Worm (Caenorhabditis elegans) whole organism, L2 larva: Measurements from ENCODE around the gene fbxa-9.

Source experiments
- F13H6.1 ChIP-seq: sonication (generic microtip); optimal IDR thresholded peaks from 2 replicates; lab custom pipeline; 2016; ENCODE audit warnings: missing genetic modification characterization, missing compliant biosample characterization
- Y55F3AM.14 ChIP-seq: fragments of 200-800 bp; sonication (Bioruptor generic); optimal IDR thresholded peaks from 2 replicates; lab custom pipeline; 2018; ENCODE audit warnings: mild to moderate bottlenecking, missing genetic modification characterization, missing compliant biosample characterization
- ZK546.5 ChIP-seq: sonication (generic microtip); optimal IDR thresholded peaks from 2 replicates; lab custom pipeline; 2017; ENCODE audit warnings: missing biosample characterization, missing genetic modification characterization
- ama-1 ChIP-seq: fragments of 150-350 bp; optimal IDR thresholded peaks from 2 replicates; lab custom pipeline; 2018; ENCODE audit warnings: inconsistent platforms
- dmd-4 ChIP-seq: sonication (generic microtip); optimal IDR thresholded peaks from 2 replicates; lab custom pipeline; 2017; ENCODE audit warnings: missing biosample characterization, missing genetic modification characterization
- elt-1 ChIP-seq: fragments of 150-350 bp; optimal IDR thresholded peaks from 2 replicates; lab custom pipeline; 2014; ENCODE audit warnings: missing biosample characterization, missing genetic modification characterization
- nhr-77 ChIP-seq: fragments of 150-350 bp; optimal IDR thresholded peaks from 2 replicates; lab custom pipeline; 2014; ENCODE audit warnings: missing biosample characterization, missing genetic modification characterization
- unc-39 ChIP-seq: fragments of 150-350 bp; optimal IDR thresholded peaks from 2 replicates; lab custom pipeline; 2014; ENCODE audit warnings: missing biosample characterization, missing genetic modification characterization
- ztf-4 ChIP-seq: fragments of 150-350 bp; optimal IDR thresholded peaks from 2 replicates; lab custom pipeline; 2014; ENCODE audit warnings: missing biosample characterization, missing genetic modification characterization

ce11 chrIII:2314678-2315077 is 48.2 kb downstream of the fbxa-9 start:
- no peak for TF ChIP-seq dmd-4
- TF ChIP-seq F13H6.1 (tag; lab: Kevin White, UChicago), result no peak
- TF ChIP-seq nhr-77 (tag; lab: Kevin White, UChicago), result no peak
- TF ChIP-seq unc-39 (tag; lab: Kevin White, UChicago), result no peak
- no peak for TF ChIP-seq ztf-4
- TF ChIP-seq Y55F3AM.14 (GFP tag; lab: Kevin White, UChicago), result no peak
- no peak for TF ChIP-seq ZK546.5 (tag; lab: Kevin White, UChicago)
- TF ChIP-seq ama-1 (lab: Kevin White, UChicago), result no peak
- no peak for TF ChIP-seq elt-1
